Worm (Caenorhabditis elegans) whole organism, mixed stage, embryonic: ENCODE data around the gene malt-1.
"Not testable (repeated sequence)": the region's sequence is repeated elsewhere in the genome, so short reads cannot be mapped to it uniquely, and the experiment has no call there.

Experiments
- M03D4.4 ChIP-seq: sonication (generic microtip); optimal IDR thresholded peaks from 2 replicates; lab custom pipeline; 2017; ENCODE audit warnings: mild to moderate bottlenecking, missing genetic modification characterization, missing compliant biosample characterization
- bed-3 ChIP-seq: fragments of 200-800 bp; sonication (Bioruptor generic); optimal IDR thresholded peaks from 3 replicates; lab custom pipeline; 2018; ENCODE audit warnings: mild to moderate bottlenecking, missing genetic modification characterization, moderate library complexity, missing compliant biosample characterization
- blmp-1 ChIP-seq: fragments of 150-350 bp; optimal IDR thresholded peaks from 2 replicates; lab custom pipeline; 2014; ENCODE audit warnings: missing biosample characterization, missing genetic modification characterization
- ceh-39 ChIP-seq: fragments of 150-350 bp; optimal IDR thresholded peaks from 2 replicates; lab custom pipeline; 2014; ENCODE audit warnings: missing biosample characterization, missing genetic modification characterization
- ceh-43 ChIP-seq: fragments of 200-800 bp; sonication (Bioruptor generic); optimal IDR thresholded peaks from 2 replicates; lab custom pipeline; 2018; ENCODE audit warnings: mild to moderate bottlenecking, missing genetic modification characterization, moderate library complexity, missing compliant biosample characterization
- ceh-83 ChIP-seq: fragments of 200-800 bp; sonication (Bioruptor generic); optimal IDR thresholded peaks from 2 replicates; lab custom pipeline; 2018; ENCODE audit warnings: mild to moderate bottlenecking, missing genetic modification characterization, missing compliant biosample characterization
- ces-1 ChIP-seq: fragments of 150-350 bp; optimal IDR thresholded peaks from 2 replicates; lab custom pipeline; 2014; ENCODE audit warnings: missing biosample characterization, missing genetic modification reagents, missing genetic modification characterization
- cnd-1 ChIP-seq: fragments of 200-800 bp; sonication (Bioruptor generic); optimal IDR thresholded peaks from 2 replicates; lab custom pipeline; 2018; ENCODE audit warnings: mild to moderate bottlenecking, missing genetic modification characterization, missing compliant biosample characterization
- drap-1 ChIP-seq: fragments of 200-800 bp; sonication (Bioruptor generic); optimal IDR thresholded peaks from 3 replicates; lab custom pipeline; 2018; ENCODE audit warnings: mild to moderate bottlenecking, missing genetic modification characterization, missing compliant biosample characterization
- elt-1 ChIP-seq: sonication (generic microtip); optimal IDR thresholded peaks from 2 replicates; lab custom pipeline; 2017; ENCODE audit warnings: missing genetic modification characterization, mild to moderate bottlenecking, missing compliant biosample characterization, antibody characterized with exemption, moderate library complexity, borderline replicate concordance; ENCODE audit not compliant: insufficient read depth
- flh-1 ChIP-seq: fragments of 200-800 bp; sonication (Bioruptor generic); optimal IDR thresholded peaks from 2 replicates; lab custom pipeline; 2018; ENCODE audit warnings: mild to moderate bottlenecking, missing genetic modification characterization, moderate library complexity, missing compliant biosample characterization
- ham-2 ChIP-seq: fragments of 200-800 bp; sonication (Bioruptor generic); optimal IDR thresholded peaks from 2 replicates; lab custom pipeline; 2018; ENCODE audit warnings: mild to moderate bottlenecking, missing genetic modification characterization, missing compliant biosample characterization
- hlh-1 ChIP-seq: fragments of 150-350 bp; optimal IDR thresholded peaks from 2 replicates; lab custom pipeline; 2014; ENCODE audit warnings: missing biosample characterization, missing genetic modification reagents, missing genetic modification characterization
- lin-13 ChIP-seq: fragments of 150-350 bp; optimal IDR thresholded peaks from 2 replicates; lab custom pipeline; 2014; ENCODE audit warnings: missing biosample characterization, missing genetic modification characterization
- lin-32 ChIP-seq: fragments of 200-800 bp; sonication (Bioruptor generic); optimal IDR thresholded peaks from 2 replicates; lab custom pipeline; 2018; ENCODE audit warnings: mild to moderate bottlenecking, missing genetic modification characterization, missing compliant biosample characterization
- lsy-2 ChIP-seq: fragments of 150-350 bp; optimal IDR thresholded peaks from 2 replicates; lab custom pipeline; 2014; ENCODE audit warnings: missing biosample characterization, missing genetic modification characterization
- mep-1 ChIP-seq: fragments of 150-350 bp; optimal IDR thresholded peaks from 2 replicates; lab custom pipeline; 2017; ENCODE audit warnings: missing biosample characterization, missing genetic modification reagents, missing genetic modification characterization, inconsistent platforms
- mls-2 ChIP-seq: sonication (generic microtip); optimal IDR thresholded peaks from 2 replicates; lab custom pipeline; 2016; ENCODE audit warnings: mild to moderate bottlenecking, missing genetic modification characterization, moderate library complexity, missing compliant biosample characterization
- nhr-12 ChIP-seq: fragments of 150-350 bp; optimal IDR thresholded peaks from 2 replicates; lab custom pipeline; 2014; ENCODE audit warnings: missing biosample characterization, missing genetic modification characterization
- nhr-2 ChIP-seq: fragments of 150-350 bp; optimal IDR thresholded peaks from 2 replicates; lab custom pipeline; 2014; ENCODE audit warnings: missing biosample characterization, missing genetic modification characterization
- nhr-28 ChIP-seq: fragments of 150-350 bp; optimal IDR thresholded peaks from 2 replicates; lab custom pipeline; 2014; ENCODE audit warnings: missing biosample characterization, missing genetic modification characterization
- nhr-76 ChIP-seq: sonication (generic microtip); optimal IDR thresholded peaks from 2 replicates; lab custom pipeline; 2017; ENCODE audit warnings: missing biosample characterization, missing genetic modification characterization
- pha-4 ChIP-seq: fragments of 150-350 bp; optimal IDR thresholded peaks from 2 replicates; lab custom pipeline; 2018; ENCODE audit warnings: missing biosample characterization, missing genetic modification reagents, missing genetic modification characterization
- sem-2 ChIP-seq: fragments of 200-800 bp; sonication (Bioruptor generic); optimal IDR thresholded peaks from 2 replicates; lab custom pipeline; 2018; ENCODE audit warnings: mild to moderate bottlenecking, missing genetic modification characterization, missing compliant biosample characterization
- snpc-4 ChIP-seq: fragments of 150-350 bp; optimal IDR thresholded peaks from 2 replicates; lab custom pipeline; 2014; ENCODE audit warnings: missing biosample characterization, missing genetic modification characterization
- sptf-1 ChIP-seq: sonication (generic microtip); optimal IDR thresholded peaks from 2 replicates; lab custom pipeline; 2017; ENCODE audit warnings: mild to moderate bottlenecking, missing genetic modification characterization, moderate library complexity, missing compliant biosample characterization
- tbx-8 ChIP-seq: fragments of 200-800 bp; sonication (Bioruptor generic); optimal IDR thresholded peaks from 2 replicates; lab custom pipeline; 2018; ENCODE audit warnings: mild to moderate bottlenecking, missing genetic modification characterization, moderate library complexity, missing compliant biosample characterization
- unc-120 ChIP-seq: sonication (generic microtip); optimal IDR thresholded peaks from 2 replicates; lab custom pipeline; 2017; ENCODE audit warnings: missing genetic modification characterization, missing compliant biosample characterization; ENCODE audit not compliant: poor library complexity, severe bottlenecking
- unc-39 ChIP-seq: fragments of 150-350 bp; optimal IDR thresholded peaks from 2 replicates; lab custom pipeline; 2014; ENCODE audit warnings: missing biosample characterization, missing genetic modification characterization
- unc-62 ChIP-seq: fragments of 150-350 bp; optimal IDR thresholded peaks from 2 replicates; lab custom pipeline; 2014; ENCODE audit warnings: missing biosample characterization, missing genetic modification reagents, missing genetic modification characterization
- zip-8 ChIP-seq: fragments of 150-350 bp; optimal IDR thresholded peaks from 2 replicates; lab custom pipeline; 2014; ENCODE audit warnings: missing biosample characterization, missing genetic modification characterization
- ztf-11 ChIP-seq: fragments of 150-350 bp; optimal IDR thresholded peaks from 2 replicates; lab custom pipeline; 2014; ENCODE audit warnings: missing biosample characterization, missing genetic modification characterization

malt-1 gene

ce11 chrII:6908689-6909088, 42.4 kb downstream of the malt-1 start:
- TF ChIP-seq nhr-12 (tag; lab: Kevin White, UChicago) (no peak), nhr-2 (tag; lab: Kevin White, UChicago) (no peak), zip-8 (no peak), ham-2 (no peak), unc-120 (no peak), pha-4 (tag; lab: Kevin White, UChicago) (no peak), flh-1 (GFP tag; lab: Kevin White, UChicago) (no peak), ces-1 (no peak), mls-2 (no peak), sem-2 (GFP tag; lab: Kevin White, UChicago) (no peak), mep-1 (tag; lab: Kevin White, UChicago) (no peak), lin-13 (no peak), ceh-83 (GFP tag; lab: Kevin White, UChicago) (no peak), unc-39 (tag; lab: Kevin White, UChicago) (no peak), nhr-76 (tag; lab: Kevin White, UChicago) (no peak), sptf-1 (tag; lab: Kevin White, UChicago) (no peak), M03D4.4 (no peak), cnd-1 (tag; lab: Kevin White, UChicago) (no peak), tbx-8 (no peak)

ce11 chrII:6907657-6908056, 43.4 kb downstream of the malt-1 start, which contains the start of gene B0252.3:
B0252.3 (minus strand) TSS chrII:6907757.
- TF ChIP-seq lin-32 (GFP tag; lab: Kevin White, UChicago); hlh-1 (tag; lab: Kevin White, UChicago); M03D4.4: not testable (repeated sequence)

ce11 chrII:6901795-6902194, 49.3 kb downstream of the malt-1 start, which contains the start of gene psmd-9:
psmd-9 (plus strand) TSS chrII:6902095.
- TF ChIP-seq nhr-2 (tag; lab: Kevin White, UChicago): no peak
- TF ChIP-seq lsy-2 (tag; lab: Kevin White, UChicago): no peak
- no peak for TF ChIP-seq blmp-1 (tag; lab: Kevin White, UChicago)
- no peak for TF ChIP-seq unc-120
- no peak for TF ChIP-seq ceh-83 (GFP tag; lab: Kevin White, UChicago)
- TF ChIP-seq flh-1 (GFP tag; lab: Kevin White, UChicago): no peak
- no peak for TF ChIP-seq snpc-4
- TF ChIP-seq ztf-11 (tag; lab: Kevin White, UChicago): no peak
- TF ChIP-seq elt-1 (tag; lab: Kevin White, UChicago): no peak
- TF ChIP-seq zip-8: no peak
- TF ChIP-seq M03D4.4: no peak
- no peak for TF ChIP-seq nhr-28 (tag; lab: Kevin White, UChicago)
- TF ChIP-seq drap-1 (GFP tag; lab: Kevin White, UChicago): no peak
- TF ChIP-seq nhr-76 (tag; lab: Kevin White, UChicago): no peak
- TF ChIP-seq ces-1: no peak

ce11 chrII:6900708-6901107, 50.4 kb downstream of the malt-1 start:
- TF ChIP-seq ces-1 (no peak), mep-1 (tag; lab: Kevin White, UChicago) (no peak), ceh-83 (GFP tag; lab: Kevin White, UChicago) (no peak), mls-2 (no peak), bed-3 (no peak), ceh-43 (GFP tag; lab: Kevin White, UChicago) (no peak), unc-62 (no peak), ceh-39 (tag; lab: Kevin White, UChicago) (no peak), lsy-2 (tag; lab: Kevin White, UChicago) (no peak), snpc-4 (no peak), unc-120 (no peak), ztf-11 (tag; lab: Kevin White, UChicago) (no peak), hlh-1 (tag; lab: Kevin White, UChicago) (no peak), zip-8 (no peak), flh-1 (GFP tag; lab: Kevin White, UChicago) (no peak)
